Fruit fly (Drosophila melanogaster) whole organism, adult: ENCODE data around the gene RpL6.

Source experiments
- CG11617 ChIP-seq: fragments of 200-800 bp; sonication (Bioruptor generic); optimal IDR thresholded peaks from 2 replicates; lab custom pipeline; 2017; ENCODE audit warnings: mild to moderate bottlenecking, missing biosample characterization, missing genetic modification reagents, missing genetic modification characterization
- CG12768 ChIP-seq: fragments of 200-800 bp; sonication (Bioruptor generic); optimal IDR thresholded peaks from 2 replicates; lab custom pipeline; 2017; ENCODE audit warnings: missing biosample characterization, missing genetic modification characterization, mild to moderate bottlenecking, moderate library complexity, missing genetic modification reagents
- CG1620 ChIP-seq: fragments of 200-800 bp; sonication (Bioruptor generic); optimal IDR thresholded peaks from 2 replicates; lab custom pipeline; 2016; ENCODE audit warnings: missing biosample characterization, missing genetic modification characterization
- CG5204 ChIP-seq: fragments of 200-800 bp; sonication (Bioruptor generic); optimal IDR thresholded peaks from 2 replicates; lab custom pipeline; 2016; ENCODE audit warnings: missing biosample characterization, missing genetic modification characterization
- CG7045 ChIP-seq: fragments of 200-800 bp; sonication (Bioruptor generic); optimal IDR thresholded peaks from 2 replicates; lab custom pipeline; 2017; ENCODE audit warnings: missing biosample characterization, mild to moderate bottlenecking, missing genetic modification characterization
- Clk ChIP-seq: fragments of 200-800 bp; sonication (Bioruptor generic); optimal IDR thresholded peaks from 2 replicates; lab custom pipeline; 2017; ENCODE audit warnings: missing biosample characterization, missing genetic modification characterization
- Crg-1 ChIP-seq: fragments of 200-800 bp; sonication (Bioruptor generic); optimal IDR thresholded peaks from 2 replicates; lab custom pipeline; 2016; ENCODE audit warnings: missing biosample characterization, missing genetic modification characterization
- Mnt ChIP-seq: fragments of 200-800 bp; sonication (Bioruptor generic); optimal IDR thresholded peaks from 2 replicates; lab custom pipeline; 2016; ENCODE audit warnings: missing biosample characterization, mild to moderate bottlenecking, missing genetic modification characterization
- cnc ChIP-seq, 2 experiments: fragments of >200 bp; optimal IDR thresholded peaks; 2 replicates each; lab custom pipeline; 2017
- toe ChIP-seq: fragments of 200-800 bp; sonication (Bioruptor generic); optimal IDR thresholded peaks from 2 replicates; lab custom pipeline; 2016; ENCODE audit warnings: missing biosample characterization, missing genetic modification characterization

dm6 chr3R:31606242-31607143 lies 10.5 kb upstream of the RpL6 start:
- TF ChIP-seq Mnt (GFP tag; lab: Kevin White, UChicago): no peak
- no peak for TF ChIP-seq Crg-1 (GFP tag; lab: Kevin White, UChicago)
- no peak for TF ChIP-seq toe
- TF ChIP-seq CG5204: no peak
- no peak for TF ChIP-seq CG11617 (GFP tag; lab: Kevin White, UChicago)
- TF ChIP-seq cnc (optimal IDR thresholded peaks at IDR 0.05; lab: Kevin White, UChicago): no peak
- no peak for TF ChIP-seq CG7045 (GFP tag; lab: Kevin White, UChicago)
- TF ChIP-seq Clk (GFP tag; lab: Kevin White, UChicago): no peak
- no peak for TF ChIP-seq CG1620
- TF ChIP-seq CG12768: peak; percentile 2
